Fruit fly (Drosophila melanogaster) whole organism, embryonic: ENCODE results near the gene TBC1d7.

Source experiments
- CG10431 ChIP-seq: fragments of 200-800 bp; sonication (Bioruptor generic); optimal IDR thresholded peaks from 3 replicates; lab custom pipeline; 2018; ENCODE audit warnings: missing biosample characterization, mild to moderate bottlenecking, missing genetic modification characterization
- CG11085 ChIP-seq: fragments of 200-800 bp; sonication (Bioruptor generic); IDR thresholded peaks from 2 replicates; pipeline ENCODE4 v1.3.6; 2022; ENCODE audit warnings: missing biosample characterization, missing genetic modification characterization
- CG12155 ChIP-seq: fragments of 200-800 bp; sonication (Bioruptor generic); optimal IDR thresholded peaks from 3 replicates; lab custom pipeline; 2016; ENCODE audit warnings: missing biosample characterization, missing genetic modification characterization
- CG12391 ChIP-seq: fragments of 200-800 bp; sonication (Bioruptor generic); optimal IDR thresholded peaks from 3 replicates; lab custom pipeline; 2018; ENCODE audit warnings: missing biosample characterization, mild to moderate bottlenecking, missing genetic modification characterization, moderate library complexity
- CG13287 ChIP-seq: fragments of 200-800 bp; sonication (Bioruptor generic); IDR thresholded peaks from 2 replicates; pipeline ENCODE4 v1.3.6; 2022; ENCODE audit warnings: missing biosample characterization, missing genetic modification characterization; ENCODE audit not compliant: partially characterized antibody
- CG14441 ChIP-seq: fragments of 200-800 bp; sonication (Bioruptor generic); IDR thresholded peaks from 2 replicates; pipeline ENCODE4 v1.3.6; 2022; ENCODE audit warnings: missing biosample characterization, missing genetic modification characterization
- CG15696 ChIP-seq: fragments of 200-800 bp; sonication (Bioruptor generic); optimal IDR thresholded peaks from 2 replicates; lab custom pipeline; 2019; ENCODE audit warnings: missing biosample characterization, mild to moderate bottlenecking, missing genetic modification characterization, moderate library complexity
- CG1603 ChIP-seq: fragments of 200-800 bp; sonication (Bioruptor generic); optimal IDR thresholded peaks from 2 replicates; lab custom pipeline; 2019; ENCODE audit warnings: missing biosample characterization, mild to moderate bottlenecking, missing genetic modification characterization, moderate library complexity
- CG17359 ChIP-seq: fragments of 200-800 bp; sonication (Bioruptor generic); optimal IDR thresholded peaks from 3 replicates; lab custom pipeline; 2018; ENCODE audit warnings: missing biosample characterization, mild to moderate bottlenecking, missing genetic modification characterization, moderate library complexity
- CG18476 ChIP-seq: fragments of 200-800 bp; sonication (Bioruptor generic); optimal IDR thresholded peaks from 2 replicates; lab custom pipeline; 2016; ENCODE audit warnings: missing biosample characterization, mild to moderate bottlenecking, missing genetic modification characterization
- CG2116 ChIP-seq: fragments of 200-800 bp; sonication (Bioruptor generic); optimal IDR thresholded peaks from 3 replicates; lab custom pipeline; 2018; ENCODE audit warnings: missing biosample characterization, mild to moderate bottlenecking, missing genetic modification characterization
- CG2120 ChIP-seq: fragments of 200-800 bp; sonication (Bioruptor generic); optimal IDR thresholded peaks from 3 replicates; lab custom pipeline; 2016; ENCODE audit warnings: missing biosample characterization, missing genetic modification characterization
- CG2202 ChIP-seq: fragments of 200-800 bp; sonication (Bioruptor generic); optimal IDR thresholded peaks from 2 replicates; lab custom pipeline; 2018; ENCODE audit warnings: missing biosample characterization, mild to moderate bottlenecking, missing genetic modification characterization
- CG31441 ChIP-seq: fragments of 200-800 bp; sonication (Bioruptor generic); IDR thresholded peaks from 2 replicates; pipeline ENCODE4 v1.3.6; 2022; ENCODE audit warnings: missing biosample characterization, missing genetic modification characterization
- CG4730 ChIP-seq: fragments of 200-800 bp; sonication (Bioruptor generic); IDR thresholded peaks from 2 replicates; pipeline ENCODE4 v1.3.6; 2022; ENCODE audit warnings: missing biosample characterization, missing genetic modification characterization
- CG6254 ChIP-seq: fragments of 200-800 bp; sonication (Bioruptor generic); optimal IDR thresholded peaks from 3 replicates; lab custom pipeline; 2017; ENCODE audit warnings: mild to moderate bottlenecking, missing biosample characterization, missing genetic modification reagents, missing genetic modification characterization
- CG6791 ChIP-seq: fragments of 200-800 bp; sonication (Bioruptor generic); IDR thresholded peaks from 3 replicates; pipeline ENCODE4 v1.3.6; 2022; ENCODE audit warnings: missing biosample characterization, missing genetic modification characterization; ENCODE audit not compliant: partially characterized antibody
- CG6813 ChIP-seq: fragments of 200-800 bp; sonication (Bioruptor generic); optimal IDR thresholded peaks from 2 replicates; lab custom pipeline; 2017; ENCODE audit warnings: missing biosample characterization, missing genetic modification characterization, mild to moderate bottlenecking, moderate library complexity, missing genetic modification reagents
- CG8359 ChIP-seq: fragments of 200-800 bp; sonication (Bioruptor generic); optimal IDR thresholded peaks from 2 replicates; lab custom pipeline; 2017; ENCODE audit warnings: missing biosample characterization, mild to moderate bottlenecking, missing genetic modification characterization, borderline replicate concordance
- CG9437 ChIP-seq: fragments of 200-800 bp; sonication (Bioruptor generic); optimal IDR thresholded peaks from 2 replicates; lab custom pipeline; 2018; ENCODE audit warnings: missing biosample characterization, mild to moderate bottlenecking, missing genetic modification characterization
- CkIIα-i1 ChIP-seq: fragments of 200-800 bp; sonication (Bioruptor generic); IDR thresholded peaks from 2 replicates; pipeline ENCODE4 v1.3.6; 2022; ENCODE audit warnings: missing biosample characterization, missing genetic modification characterization
- Gug ChIP-seq: fragments of 200-800 bp; sonication (Bioruptor generic); IDR thresholded peaks from 4 replicates; pipeline ENCODE4 v1.3.6; 2022; ENCODE audit warnings: missing biosample characterization, missing genetic modification characterization
- Hr3 ChIP-seq: fragments of 200-800 bp; sonication (Bioruptor generic); optimal IDR thresholded peaks from 3 replicates; lab custom pipeline; 2016; ENCODE audit warnings: missing biosample characterization, missing genetic modification characterization
- Med ChIP-seq: fragments of 200-800 bp; sonication (Bioruptor generic); peaks from one replicate; lab custom pipeline; 2016; ENCODE audit warnings: missing biosample characterization, missing genetic modification characterization, mild to moderate bottlenecking, inconsistent platforms, moderate library complexity
- Side ChIP-seq: fragments of 200-800 bp; sonication (Bioruptor generic); optimal IDR thresholded peaks from 2 replicates; lab custom pipeline; 2016; ENCODE audit warnings: missing biosample characterization, missing genetic modification characterization
- Spps ChIP-seq: fragments of 200-800 bp; sonication (Bioruptor generic); optimal IDR thresholded peaks from 2 replicates; lab custom pipeline; 2018; ENCODE audit warnings: missing biosample characterization, mild to moderate bottlenecking, missing genetic modification characterization
- TFAM ChIP-seq: fragments of 200-800 bp; sonication (Bioruptor generic); optimal IDR thresholded peaks from 2 replicates; lab custom pipeline; 2017; ENCODE audit warnings: missing biosample characterization, missing genetic modification characterization, inconsistent platforms
- Vsx1 ChIP-seq: fragments of 200-800 bp; sonication (Bioruptor generic); optimal IDR thresholded peaks from 2 replicates; lab custom pipeline; 2017; ENCODE audit warnings: missing biosample characterization, mild to moderate bottlenecking, missing genetic modification characterization, missing genetic modification reagents
- Xbp1 ChIP-seq: fragments of 200-800 bp; sonication (Bioruptor generic); optimal IDR thresholded peaks from 3 replicates; lab custom pipeline; 2016; ENCODE audit warnings: missing biosample characterization, mild to moderate bottlenecking, missing genetic modification characterization
- ato ChIP-seq: fragments of 200-800 bp; sonication (Bioruptor generic); IDR thresholded peaks from 2 replicates; pipeline ENCODE4 v1.3.6; 2022; ENCODE audit warnings: missing biosample characterization, missing genetic modification characterization; ENCODE audit not compliant: partially characterized antibody
- az2 ChIP-seq: fragments of 200-800 bp; sonication (Bioruptor generic); optimal IDR thresholded peaks from 3 replicates; lab custom pipeline; 2016; ENCODE audit warnings: missing biosample characterization, missing genetic modification characterization
- bbx ChIP-seq: fragments of 200-800 bp; sonication (Bioruptor generic); IDR thresholded peaks from 2 replicates; pipeline ENCODE4 v1.3.6; 2022; ENCODE audit warnings: missing biosample characterization, missing genetic modification characterization; ENCODE audit not compliant: partially characterized antibody
- br ChIP-seq: fragments of >200 bp; optimal IDR thresholded peaks from 2 replicates; lab custom pipeline; 2017
- chm ChIP-seq: fragments of 200-800 bp; sonication (Bioruptor generic); IDR thresholded peaks from 2 replicates; pipeline ENCODE4 v1.3.6; 2022; ENCODE audit warnings: missing biosample characterization, missing genetic modification characterization
- chn ChIP-seq: fragments of 200-800 bp; sonication (Bioruptor generic); optimal IDR thresholded peaks from 2 replicates; lab custom pipeline; 2016; ENCODE audit warnings: missing biosample characterization, missing genetic modification characterization
- dmrt99B ChIP-seq: fragments of 200-800 bp; sonication (Bioruptor generic); optimal IDR thresholded peaks from 2 replicates; lab custom pipeline; 2018; ENCODE audit warnings: missing biosample characterization, mild to moderate bottlenecking, missing genetic modification characterization, moderate library complexity
- esg ChIP-seq: fragments of 200-800 bp; sonication (Bioruptor generic); conservative IDR thresholded peaks from 2 replicates; pipeline ENCODE4 v1.3.6; 2022; ENCODE audit warnings: missing biosample characterization, missing genetic modification characterization
- fd3F ChIP-seq: fragments of 200-800 bp; sonication (Bioruptor generic); optimal IDR thresholded peaks from 2 replicates; lab custom pipeline; 2018; ENCODE audit warnings: missing biosample characterization, mild to moderate bottlenecking, missing genetic modification characterization, moderate library complexity
- ftz-f1 ChIP-seq: fragments of 200-800 bp; sonication (Bioruptor generic); optimal IDR thresholded peaks from 2 replicates; lab custom pipeline; 2016; ENCODE audit warnings: missing biosample characterization, missing genetic modification characterization
- gce ChIP-seq: fragments of 200-800 bp; sonication (Bioruptor generic); IDR thresholded peaks from 3 replicates; pipeline ENCODE4 v1.3.6; 2022; ENCODE audit warnings: missing biosample characterization, missing genetic modification characterization
- gcm ChIP-seq: fragments of 200-800 bp; sonication (Bioruptor generic); optimal IDR thresholded peaks from 2 replicates; lab custom pipeline; 2019; ENCODE audit warnings: missing biosample characterization, mild to moderate bottlenecking, missing genetic modification characterization, moderate library complexity
- hbn ChIP-seq: fragments of 200-800 bp; sonication (Bioruptor generic); IDR thresholded peaks from 2 replicates; pipeline ENCODE4 v1.3.6; 2022; ENCODE audit warnings: missing biosample characterization, missing genetic modification characterization; ENCODE audit not compliant: partially characterized antibody
- knrl ChIP-seq: fragments of 200-800 bp; sonication (Bioruptor generic); IDR thresholded peaks from 3 replicates; pipeline ENCODE4 v1.3.6; 2022; ENCODE audit warnings: missing biosample characterization, missing genetic modification characterization; ENCODE audit not compliant: partially characterized antibody
- mld ChIP-seq: fragments of 200-800 bp; sonication (Bioruptor generic); IDR thresholded peaks from 3 replicates; pipeline ENCODE4 v1.3.6; 2022; ENCODE audit warnings: missing biosample characterization, missing genetic modification characterization; ENCODE audit not compliant: partially characterized antibody
- otp ChIP-seq: fragments of 200-800 bp; sonication (Bioruptor generic); IDR thresholded peaks from 3 replicates; pipeline ENCODE4, ENCODE4 v1.3.6; 2022; ENCODE audit warnings: missing biosample characterization, missing genetic modification characterization
- repo ChIP-seq: fragments of 200-800 bp; sonication (Bioruptor generic); optimal IDR thresholded peaks from 2 replicates; lab custom pipeline; 2016; ENCODE audit warnings: missing biosample characterization, missing genetic modification characterization
- sr ChIP-seq: fragments of 200-800 bp; sonication (Bioruptor generic); IDR thresholded peaks from 3 replicates; pipeline ENCODE4 v1.3.6; 2022; ENCODE audit warnings: missing biosample characterization, missing genetic modification characterization
- ttk ChIP-seq: fragments of 200-800 bp; sonication (Bioruptor generic); IDR thresholded peaks from 2 replicates; pipeline ENCODE4 v2.1.2; 2022; ENCODE audit warnings: missing biosample characterization, missing genetic modification characterization
- vfl ChIP-seq: fragments of 200-800 bp; sonication (Bioruptor generic); optimal IDR thresholded peaks from 2 replicates; lab custom pipeline; 2016; ENCODE audit warnings: missing biosample characterization, missing genetic modification characterization

TBC1d7 gene

DNA sequence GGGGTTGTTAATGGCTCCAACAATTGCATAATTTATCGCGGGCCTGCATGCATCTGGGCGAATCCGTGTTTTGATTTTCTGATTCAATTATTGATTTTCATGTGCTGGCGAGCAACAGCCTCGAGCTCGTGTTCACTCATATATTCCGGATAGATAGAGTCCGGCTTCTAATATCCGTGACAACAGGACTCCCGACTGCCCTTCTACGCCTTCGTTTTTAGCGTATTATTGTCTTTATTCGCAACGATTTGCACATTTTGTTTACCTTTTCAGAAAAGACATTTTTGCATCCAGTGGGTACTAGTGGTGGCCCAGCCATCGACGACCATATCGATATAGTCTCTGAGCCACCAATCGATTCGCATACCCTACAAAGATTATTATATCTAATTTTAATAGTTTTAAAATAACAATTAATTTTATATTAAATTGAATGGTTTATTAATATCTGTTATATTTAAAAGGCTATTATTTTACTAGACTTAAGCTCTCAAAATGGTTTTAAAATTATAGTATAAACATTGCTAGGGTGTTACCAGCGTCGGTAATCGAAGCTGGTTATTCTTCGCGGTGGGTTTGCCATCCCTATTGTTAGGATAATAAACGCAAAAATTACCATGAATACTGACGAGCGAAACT, at the start of gene TBC1d7, which contains the start of gene Myo95E (continued):
- TF ChIP-seq CG2116 (GFP tag; lab: Kevin White, UChicago) (peak; percentile 80), CG2202 (tag; lab: Kevin White, UChicago) (peak; percentile 63), vfl (peak; percentile 61), knrl (peak; percentile 84), CG6254 (GFP tag; lab: Kevin White, UChicago) (peak; percentile 61), CG4730 (peak; percentile 93), CG1603 (tag; lab: Kevin White, UChicago) (no peak), Hr3 (peak; percentile 90), TFAM (no peak), Spps (tag; lab: Kevin White, UChicago) (peak; percentile 67), Xbp1 (GFP tag; lab: Kevin White, UChicago) (peak; percentile 89), CG6813 (peak; percentile 65), CG15696 (tag; lab: Kevin White, UChicago) (peak; percentile 71), CG17359 (peak; percentile 88), bbx (peak; percentile 42), fd3F (peak; percentile 81), ttk (GFP tag; lab: Robert Waterston, UW) (peak; percentile 92), Vsx1 (GFP tag; lab: Kevin White, UChicago) (no peak), chm (GFP tag; lab: Robert Waterston, UW) (peak; percentile 82), repo (peak; percentile 22), otp (GFP tag; lab: Robert Waterston, UW) (peak; percentile 85), CG2120 (peak; percentile 84), gce (GFP tag; lab: Robert Waterston, UW) (peak; percentile 80; the same call in 2 of the 3 replicates), hbn (GFP tag; lab: Robert Waterston, UW) (peak; percentile 64), mld (GFP tag; lab: Robert Waterston, UW) (no peak), dmrt99B (tag; lab: Kevin White, UChicago) (no peak), CG8359 (GFP tag; lab: Kevin White, UChicago) (no peak), ftz-f1 (GFP tag; lab: Kevin White, UChicago) (no peak), gcm (GFP tag; lab: Kevin White, UChicago) (no peak), CkIIα-i1 (GFP tag; lab: Robert Waterston, UW) (0 out of 2 replicates have a peak, but pooled peaks have one; percentile 31), br (no peak), Side (GFP tag; lab: Kevin White, UChicago) (no peak), CG6791 (GFP tag; lab: Robert Waterston, UW) (peak; percentile 39; the same call in 1 of the 3 replicates), CG12391 (peak; percentile 95), chn (GFP tag; lab: Kevin White, UChicago) (peak; percentile 70), CG31441 (GFP tag; lab: Robert Waterston, UW) (no peak), Med (GFP tag; lab: Kevin White, UChicago) (peak; percentile 87), esg (peak; percentile 95), CG12155 (GFP tag; lab: Kevin White, UChicago) (peak; percentile 79), CG13287 (GFP tag; lab: Robert Waterston, UW) (peak; percentile 82), az2 (GFP tag; lab: Kevin White, UChicago) (peak; percentile 87), ato (GFP tag; lab: Robert Waterston, UW) (no peak), CG9437 (GFP tag; lab: Kevin White, UChicago) (peak; percentile 81), Gug (peak; percentile 88; the same call in 3 of the 4 replicates), CG18476 (GFP tag; lab: Kevin White, UChicago) (peak; percentile 81), CG11085 (GFP tag; lab: Robert Waterston, UW) (peak; percentile 73), sr (peak; percentile 39; the same call in 1 of the 3 replicates), CG14441 (GFP tag; lab: Robert Waterston, UW) (peak; percentile 95), CG10431 (GFP tag; lab: Kevin White, UChicago) (no peak)
